Worm (Caenorhabditis elegans) whole organism, L1 larva: ENCODE results near the gene cky-1.

Experiments used
- fkh-10 ChIP-seq: sonication (generic microtip); optimal IDR thresholded peaks from 2 replicates; lab custom pipeline; 2017; ENCODE audit warnings: missing biosample characterization, missing genetic modification reagents, missing genetic modification characterization
- jun-1 ChIP-seq: fragments of 150-350 bp; optimal IDR thresholded peaks from 2 replicates; lab custom pipeline; 2014; ENCODE audit warnings: missing biosample characterization, missing genetic modification reagents, missing genetic modification characterization
- mdl-1 ChIP-seq, 2 experiments: fragments of 150-350 bp; optimal IDR thresholded peaks; 2 replicates each; lab custom pipeline; 2014 to 2017; ENCODE audit warnings: missing biosample characterization in 2 of 2, missing genetic modification characterization in 2 of 2, inconsistent platforms in 1 of 2

DNA sequence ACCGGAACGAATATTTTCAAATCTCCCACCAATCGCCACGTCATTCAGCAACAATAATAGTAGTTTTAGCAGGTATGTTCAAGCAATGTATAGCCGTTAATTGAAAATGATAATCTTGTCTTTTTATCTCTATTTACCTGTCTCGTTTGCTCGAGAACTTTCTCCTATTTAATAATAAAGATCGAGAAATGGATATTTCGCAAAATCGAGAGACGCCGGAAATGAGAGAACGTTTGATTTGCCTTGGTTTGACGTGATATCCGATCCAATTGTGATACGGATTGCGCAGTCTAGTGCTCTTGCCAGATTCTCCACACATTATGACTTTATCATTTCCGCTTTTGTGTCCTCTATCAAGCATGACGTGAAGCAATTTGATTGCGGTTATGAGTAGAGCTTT lies 37.3 kb downstream of the cky-1 start:
- TF ChIP-seq mdl-1 (tag; optimal IDR thresholded peaks at IDR 0.05; lab: Kevin White, UChicago) (no peak), jun-1 (no peak), fkh-10 (GFP tag; lab: Kevin White, UChicago) (no peak)
